Worm (Caenorhabditis elegans) whole organism, mixed stage, embryonic: ENCODE data around the gene ZK856.16.

Experiments used
- M03D4.4 ChIP-seq: sonication (generic microtip); optimal IDR thresholded peaks from 2 replicates; lab custom pipeline; 2017; ENCODE audit warnings: mild to moderate bottlenecking, missing genetic modification characterization, missing compliant biosample characterization
- bed-3 ChIP-seq: fragments of 200-800 bp; sonication (Bioruptor generic); optimal IDR thresholded peaks from 3 replicates; lab custom pipeline; 2018; ENCODE audit warnings: mild to moderate bottlenecking, missing genetic modification characterization, moderate library complexity, missing compliant biosample characterization
- ceh-39 ChIP-seq: fragments of 150-350 bp; optimal IDR thresholded peaks from 2 replicates; lab custom pipeline; 2014; ENCODE audit warnings: missing biosample characterization, missing genetic modification characterization
- ceh-83 ChIP-seq: fragments of 200-800 bp; sonication (Bioruptor generic); optimal IDR thresholded peaks from 2 replicates; lab custom pipeline; 2018; ENCODE audit warnings: mild to moderate bottlenecking, missing genetic modification characterization, missing compliant biosample characterization
- cnd-1 ChIP-seq: fragments of 200-800 bp; sonication (Bioruptor generic); optimal IDR thresholded peaks from 2 replicates; lab custom pipeline; 2018; ENCODE audit warnings: mild to moderate bottlenecking, missing genetic modification characterization, missing compliant biosample characterization
- drap-1 ChIP-seq: fragments of 200-800 bp; sonication (Bioruptor generic); optimal IDR thresholded peaks from 3 replicates; lab custom pipeline; 2018; ENCODE audit warnings: mild to moderate bottlenecking, missing genetic modification characterization, missing compliant biosample characterization
- elt-1 ChIP-seq: sonication (generic microtip); optimal IDR thresholded peaks from 2 replicates; lab custom pipeline; 2017; ENCODE audit warnings: missing genetic modification characterization, mild to moderate bottlenecking, missing compliant biosample characterization, antibody characterized with exemption, moderate library complexity, borderline replicate concordance; ENCODE audit not compliant: insufficient read depth
- elt-3 ChIP-seq: fragments of 150-350 bp; optimal IDR thresholded peaks from 2 replicates; lab custom pipeline; 2014; ENCODE audit warnings: missing biosample characterization, missing genetic modification characterization
- flh-1 ChIP-seq: fragments of 200-800 bp; sonication (Bioruptor generic); optimal IDR thresholded peaks from 2 replicates; lab custom pipeline; 2018; ENCODE audit warnings: mild to moderate bottlenecking, missing genetic modification characterization, moderate library complexity, missing compliant biosample characterization
- ham-2 ChIP-seq: fragments of 200-800 bp; sonication (Bioruptor generic); optimal IDR thresholded peaks from 2 replicates; lab custom pipeline; 2018; ENCODE audit warnings: mild to moderate bottlenecking, missing genetic modification characterization, missing compliant biosample characterization
- hlh-1 ChIP-seq: fragments of 150-350 bp; optimal IDR thresholded peaks from 2 replicates; lab custom pipeline; 2014; ENCODE audit warnings: missing biosample characterization, missing genetic modification reagents, missing genetic modification characterization
- lin-32 ChIP-seq: fragments of 200-800 bp; sonication (Bioruptor generic); optimal IDR thresholded peaks from 2 replicates; lab custom pipeline; 2018; ENCODE audit warnings: mild to moderate bottlenecking, missing genetic modification characterization, missing compliant biosample characterization
- mep-1 ChIP-seq: fragments of 150-350 bp; optimal IDR thresholded peaks from 2 replicates; lab custom pipeline; 2017; ENCODE audit warnings: missing biosample characterization, missing genetic modification reagents, missing genetic modification characterization, inconsistent platforms
- nhr-2 ChIP-seq: fragments of 150-350 bp; optimal IDR thresholded peaks from 2 replicates; lab custom pipeline; 2014; ENCODE audit warnings: missing biosample characterization, missing genetic modification characterization
- nhr-237 ChIP-seq: fragments of 150-350 bp; optimal IDR thresholded peaks from 2 replicates; lab custom pipeline; 2014; ENCODE audit warnings: missing biosample characterization, missing genetic modification characterization
- nhr-28 ChIP-seq: fragments of 150-350 bp; optimal IDR thresholded peaks from 2 replicates; lab custom pipeline; 2014; ENCODE audit warnings: missing biosample characterization, missing genetic modification characterization
- nhr-76 ChIP-seq: sonication (generic microtip); optimal IDR thresholded peaks from 2 replicates; lab custom pipeline; 2017; ENCODE audit warnings: missing biosample characterization, missing genetic modification characterization
- pha-4 ChIP-seq: fragments of 150-350 bp; optimal IDR thresholded peaks from 2 replicates; lab custom pipeline; 2018; ENCODE audit warnings: missing biosample characterization, missing genetic modification reagents, missing genetic modification characterization
- sptf-1 ChIP-seq: sonication (generic microtip); optimal IDR thresholded peaks from 2 replicates; lab custom pipeline; 2017; ENCODE audit warnings: mild to moderate bottlenecking, missing genetic modification characterization, moderate library complexity, missing compliant biosample characterization
- tbx-8 ChIP-seq: fragments of 200-800 bp; sonication (Bioruptor generic); optimal IDR thresholded peaks from 2 replicates; lab custom pipeline; 2018; ENCODE audit warnings: mild to moderate bottlenecking, missing genetic modification characterization, moderate library complexity, missing compliant biosample characterization
- unc-120 ChIP-seq: sonication (generic microtip); optimal IDR thresholded peaks from 2 replicates; lab custom pipeline; 2017; ENCODE audit warnings: missing genetic modification characterization, missing compliant biosample characterization; ENCODE audit not compliant: poor library complexity, severe bottlenecking

Gene ZK856.16

DNA sequence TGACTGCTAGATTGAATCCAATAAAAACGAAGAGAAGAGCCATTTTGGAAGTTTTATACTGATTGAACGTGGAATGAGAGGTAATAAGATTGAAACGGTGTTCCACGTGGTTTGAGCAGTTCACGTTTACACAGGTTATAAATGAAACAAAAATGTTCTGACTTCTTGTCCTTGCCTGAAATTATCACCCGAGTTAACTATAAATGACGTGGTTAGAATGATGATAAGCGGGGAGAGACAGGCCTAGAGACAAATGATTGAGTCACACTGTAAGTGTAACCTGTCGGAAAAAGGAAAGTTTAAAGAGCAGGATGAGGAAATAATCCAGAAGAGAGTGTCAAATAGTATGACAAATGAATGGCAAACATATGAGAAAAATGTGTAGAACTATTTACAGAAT, 44.4 kb downstream of the ZK856.16 start, which contains the start of gene C51E3.10:
C51E3.10 (minus strand) TSS at position 181 of the 400 bp plus-strand sequence.
- TF ChIP-seq ceh-83 (GFP tag; lab: Kevin White, UChicago) = no peak

DNA sequence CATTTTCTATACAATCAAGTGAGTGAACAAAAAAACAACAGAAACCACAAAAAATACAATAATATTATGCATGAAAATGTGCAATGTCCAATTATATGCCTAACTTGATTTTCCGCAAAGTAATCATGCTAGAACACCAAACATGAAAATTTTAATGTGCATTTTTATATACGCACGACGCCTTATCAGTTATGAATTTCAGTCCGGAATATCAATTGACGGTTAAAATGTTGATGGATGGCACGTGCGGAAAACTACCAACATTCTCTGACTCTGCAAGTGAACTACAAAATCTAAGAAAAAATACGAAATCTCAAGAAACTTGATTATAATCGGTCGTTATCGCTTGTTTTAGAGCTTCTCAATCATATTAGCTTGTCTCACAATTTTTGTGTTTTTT, 45.4 kb downstream of the ZK856.16 start:
- no peak for TF ChIP-seq nhr-2 (tag; lab: Kevin White, UChicago)
- no peak for TF ChIP-seq elt-1 (tag; lab: Kevin White, UChicago)
- TF ChIP-seq cnd-1 = no peak
- TF ChIP-seq nhr-237 (tag; lab: Kevin White, UChicago) = no peak
- no peak for TF ChIP-seq unc-120 (tag; lab: Kevin White, UChicago)
- TF ChIP-seq elt-3 (tag; lab: Kevin White, UChicago) = no peak
- TF ChIP-seq pha-4 (tag; lab: Kevin White, UChicago) = no peak
- no peak for TF ChIP-seq flh-1 (GFP tag; lab: Kevin White, UChicago)
- no peak for TF ChIP-seq M03D4.4 (tag; lab: Kevin White, UChicago)

ce11 chrV:10158528-10158927, 46.9 kb downstream of the ZK856.16 start, which contains the start of gene srsx-30:
Gene srsx-30, plus strand, starts transcription at chrV:10158828.
- TF ChIP-seq drap-1 = no peak
- TF ChIP-seq nhr-28 (tag; lab: Kevin White, UChicago) = no peak
- no peak for TF ChIP-seq ham-2 (GFP tag; lab: Kevin White, UChicago)
- TF ChIP-seq bed-3 = no peak
- no peak for TF ChIP-seq unc-120 (tag; lab: Kevin White, UChicago)
- TF ChIP-seq nhr-76 (tag; lab: Kevin White, UChicago) = no peak
- no peak for TF ChIP-seq hlh-1 (tag; lab: Kevin White, UChicago)
- TF ChIP-seq elt-3 (tag; lab: Kevin White, UChicago) = no peak
- no peak for TF ChIP-seq tbx-8 (GFP tag; lab: Kevin White, UChicago)
- no peak for TF ChIP-seq lin-32 (GFP tag; lab: Kevin White, UChicago)
- TF ChIP-seq ceh-39 (tag; lab: Kevin White, UChicago) = no peak
- no peak for TF ChIP-seq sptf-1 (tag; lab: Kevin White, UChicago)
- no peak for TF ChIP-seq mep-1 (tag; lab: Kevin White, UChicago)
